Fruit fly (Drosophila melanogaster) whole organism, embryonic: ENCODE results near the gene CG42449.

Experiments
- CG10321 ChIP-seq: fragments of 200-800 bp; sonication (Bioruptor generic); IDR thresholded peaks from 2 replicates; pipeline ENCODE4 v1.3.6; 2022; ENCODE audit warnings: missing biosample characterization, missing genetic modification characterization
- CG10959 ChIP-seq: fragments of 200-800 bp; sonication (Bioruptor generic); IDR thresholded peaks from 2 replicates; pipeline ENCODE4 v1.3.6; 2022; ENCODE audit warnings: missing biosample characterization, missing genetic modification characterization
- CG11560 ChIP-seq: fragments of 200-800 bp; sonication (Bioruptor generic); IDR thresholded peaks from 3 replicates; pipeline ENCODE4 v1.3.6; 2022; ENCODE audit warnings: missing biosample characterization, missing genetic modification characterization
- CG11695 ChIP-seq: fragments of 200-800 bp; sonication (Bioruptor generic); IDR thresholded peaks from 3 replicates; pipeline ENCODE4 v1.3.6; 2022; ENCODE audit warnings: missing biosample characterization, missing genetic modification characterization
- CG12071 ChIP-seq: fragments of 200-800 bp; sonication (Bioruptor generic); optimal IDR thresholded peaks from 3 replicates; lab custom pipeline; 2018; ENCODE audit warnings: missing biosample characterization, mild to moderate bottlenecking, missing genetic modification characterization
- CG15073 ChIP-seq: fragments of 200-800 bp; sonication (Bioruptor generic); optimal IDR thresholded peaks from 2 replicates; lab custom pipeline; 2016; ENCODE audit warnings: missing biosample characterization, missing genetic modification characterization
- CG1529 ChIP-seq: fragments of 200-800 bp; sonication (Bioruptor generic); optimal IDR thresholded peaks from 3 replicates; lab custom pipeline; 2018; ENCODE audit warnings: missing biosample characterization, missing genetic modification characterization
- CG16779 ChIP-seq: fragments of 200-800 bp; sonication (Bioruptor generic); IDR thresholded peaks from 2 replicates; pipeline ENCODE4 v1.3.6; 2022; ENCODE audit warnings: missing biosample characterization, missing genetic modification characterization
- CG17328 ChIP-seq: fragments of 200-800 bp; sonication (Bioruptor generic); IDR thresholded peaks from 2 replicates; pipeline ENCODE4 v1.3.6; 2022; ENCODE audit warnings: missing biosample characterization, missing genetic modification characterization
- CG30403 ChIP-seq: fragments of 200-800 bp; sonication (Bioruptor generic); optimal IDR thresholded peaks from 3 replicates; lab custom pipeline; 2016; ENCODE audit warnings: missing biosample characterization, missing genetic modification characterization
- CG30431 ChIP-seq: fragments of 200-800 bp; sonication (Bioruptor generic); optimal IDR thresholded peaks from 2 replicates; lab custom pipeline; 2017; ENCODE audit warnings: missing biosample characterization, missing genetic modification characterization
- CG3407 ChIP-seq: fragments of 200-800 bp; sonication (Bioruptor generic); optimal IDR thresholded peaks from 2 replicates; lab custom pipeline; 2018; ENCODE audit warnings: missing biosample characterization, mild to moderate bottlenecking, missing genetic modification characterization
- CG42726 ChIP-seq: fragments of 200-800 bp; sonication (Bioruptor generic); IDR thresholded peaks from 2 replicates; pipeline ENCODE4 v1.3.6; 2022; ENCODE audit warnings: missing biosample characterization, missing genetic modification characterization; ENCODE audit not compliant: partially characterized antibody
- CG4707 ChIP-seq: fragments of 200-800 bp; sonication (Bioruptor generic); optimal IDR thresholded peaks from 2 replicates; lab custom pipeline; 2018; ENCODE audit warnings: missing biosample characterization, mild to moderate bottlenecking, missing genetic modification characterization, moderate library complexity
- CG7357 ChIP-seq: fragments of 200-800 bp; sonication (Bioruptor generic); IDR thresholded peaks from 3 replicates; pipeline ENCODE4 v1.3.6; 2022; ENCODE audit warnings: missing biosample characterization, missing genetic modification characterization
- CG8281 ChIP-seq: fragments of 200-800 bp; sonication (Bioruptor generic); optimal IDR thresholded peaks from 2 replicates; lab custom pipeline; 2018; ENCODE audit warnings: missing biosample characterization, mild to moderate bottlenecking, missing genetic modification characterization, moderate library complexity
- CG8944 ChIP-seq: fragments of 200-800 bp; sonication (Bioruptor generic); optimal IDR thresholded peaks from 3 replicates; lab custom pipeline; 2016; ENCODE audit warnings: missing biosample characterization, missing genetic modification characterization
- CG9437 ChIP-seq: fragments of 200-800 bp; sonication (Bioruptor generic); optimal IDR thresholded peaks from 2 replicates; lab custom pipeline; 2018; ENCODE audit warnings: missing biosample characterization, mild to moderate bottlenecking, missing genetic modification characterization
- D19B ChIP-seq: fragments of 200-800 bp; sonication (Bioruptor generic); optimal IDR thresholded peaks from 2 replicates; lab custom pipeline; 2017; ENCODE audit warnings: missing biosample characterization, mild to moderate bottlenecking, missing genetic modification characterization
- Dll ChIP-seq: fragments of 200-800 bp; sonication (Bioruptor generic); IDR thresholded peaks from 4 replicates; pipeline ENCODE4 v1.3.6; 2022; ENCODE audit warnings: missing biosample characterization, missing genetic modification characterization; ENCODE audit not compliant: partially characterized antibody
- Ets97D ChIP-seq: fragments of 200-800 bp; sonication (Bioruptor generic); optimal IDR thresholded peaks from 3 replicates; lab custom pipeline; 2016; ENCODE audit warnings: missing biosample characterization, missing genetic modification characterization
- Fer1 ChIP-seq: fragments of 200-800 bp; sonication (Bioruptor generic); optimal IDR thresholded peaks from 2 replicates; lab custom pipeline; 2017; ENCODE audit warnings: missing biosample characterization, mild to moderate bottlenecking, missing genetic modification characterization
- Hmx ChIP-seq: fragments of 200-800 bp; sonication (Bioruptor generic); optimal IDR thresholded peaks from 2 replicates; lab custom pipeline; 2016; ENCODE audit warnings: missing biosample characterization, missing genetic modification characterization
- Hr78 ChIP-seq, 2 experiments: fragments of 200-800 bp in 1 of 2; fragments of >200 bp in 1 of 2; sonication (Bioruptor generic) in 1 of 2; optimal IDR thresholded peaks; 2 replicates each; lab custom pipeline; 2017 to 2019; ENCODE audit warnings: missing biosample characterization in 2 of 2, missing genetic modification characterization in 2 of 2, mild to moderate bottlenecking in 1 of 2, moderate library complexity in 1 of 2
- NC2β ChIP-seq: fragments of 200-800 bp; sonication (Bioruptor generic); optimal IDR thresholded peaks from 2 replicates; lab custom pipeline; 2016; ENCODE audit warnings: missing biosample characterization, missing genetic modification characterization
- Neu2 ChIP-seq: fragments of 200-800 bp; sonication (Bioruptor generic); optimal IDR thresholded peaks from 3 replicates; lab custom pipeline; 2016; ENCODE audit warnings: missing biosample characterization, missing genetic modification characterization, borderline replicate concordance
- Pdp1 ChIP-seq, 2 experiments: fragments of 200-800 bp; sonication (Bioruptor generic); optimal IDR thresholded peaks; 3 replicates each; lab custom pipeline; 2016; ENCODE audit warnings: missing biosample characterization in 2 of 2, missing genetic modification characterization in 2 of 2, mild to moderate bottlenecking in 1 of 2, moderate library complexity in 1 of 2
- Sox100B ChIP-seq: fragments of 200-800 bp; sonication (Bioruptor generic); optimal IDR thresholded peaks from 3 replicates; lab custom pipeline; 2018; ENCODE audit warnings: missing biosample characterization, mild to moderate bottlenecking, missing genetic modification characterization
- Sry-β ChIP-seq: fragments of 200-800 bp; sonication (Bioruptor generic); optimal IDR thresholded peaks from 2 replicates; lab custom pipeline; 2018; ENCODE audit warnings: missing biosample characterization, mild to moderate bottlenecking, missing genetic modification characterization, moderate library complexity
- ab ChIP-seq: fragments of 200-800 bp; sonication (Bioruptor generic); optimal IDR thresholded peaks from 2 replicates; lab custom pipeline; 2016; ENCODE audit warnings: missing biosample characterization, missing genetic modification characterization
- abd-A ChIP-seq: fragments of 200-800 bp; sonication (Bioruptor generic); optimal IDR thresholded peaks from 3 replicates; lab custom pipeline; 2019; ENCODE audit warnings: missing biosample characterization, mild to moderate bottlenecking, missing genetic modification characterization, moderate library complexity
- disco-r ChIP-seq: fragments of 200-800 bp; sonication (Bioruptor generic); optimal IDR thresholded peaks from 2 replicates; lab custom pipeline; 2016; ENCODE audit warnings: missing biosample characterization, missing genetic modification characterization
- dmrt11E ChIP-seq: fragments of 200-800 bp; sonication (Bioruptor generic); optimal IDR thresholded peaks from 3 replicates; lab custom pipeline; 2018; ENCODE audit warnings: missing biosample characterization, mild to moderate bottlenecking, missing genetic modification characterization, moderate library complexity
- emc ChIP-seq: fragments of 200-800 bp; sonication (Bioruptor generic); optimal IDR thresholded peaks from 2 replicates; lab custom pipeline; 2016; ENCODE audit warnings: missing biosample characterization, missing genetic modification characterization
- eyg ChIP-seq: fragments of 200-800 bp; sonication (Bioruptor generic); optimal IDR thresholded peaks from 3 replicates; lab custom pipeline; 2016; ENCODE audit warnings: missing biosample characterization, missing genetic modification characterization
- ham ChIP-seq: fragments of 200-800 bp; sonication (Bioruptor generic); IDR thresholded peaks from 2 replicates; pipeline ENCODE4 v1.3.6; 2022; ENCODE audit warnings: missing biosample characterization, missing genetic modification characterization
- hb ChIP-seq: fragments of 200-800 bp; sonication (Bioruptor generic); IDR thresholded peaks from 3 replicates; pipeline ENCODE4 v1.3.6; 2022; ENCODE audit warnings: missing biosample characterization, missing genetic modification characterization; ENCODE audit not compliant: partially characterized antibody
- insv ChIP-seq, 2 experiments: fragments of 200-800 bp; sonication (Bioruptor generic); optimal IDR thresholded peaks; 3 replicates each; lab custom pipeline; 2016 to 2018; ENCODE audit warnings: missing biosample characterization in 2 of 2, missing genetic modification characterization in 2 of 2
- jigr1 ChIP-seq: fragments of 200-800 bp; sonication (Bioruptor generic); IDR thresholded peaks from 3 replicates; pipeline ENCODE4 v1.3.6; 2022; ENCODE audit warnings: missing biosample characterization, missing genetic modification characterization
- ken ChIP-seq: fragments of 200-800 bp; sonication (Bioruptor generic); IDR thresholded peaks from 3 replicates; pipeline ENCODE4 v1.3.6; 2022; ENCODE audit warnings: missing biosample characterization, missing genetic modification characterization
- klu ChIP-seq: fragments of 200-800 bp; sonication (Bioruptor generic); IDR thresholded peaks from 2 replicates; pipeline ENCODE4 v1.3.6; 2022; ENCODE audit warnings: missing biosample characterization, missing genetic modification characterization
- lbe ChIP-seq: fragments of 200-800 bp; sonication (Bioruptor generic); optimal IDR thresholded peaks from 2 replicates; lab custom pipeline; 2016; ENCODE audit warnings: missing biosample characterization, mild to moderate bottlenecking, missing genetic modification characterization
- nerfin-1 ChIP-seq: fragments of 200-800 bp; sonication (Bioruptor generic); optimal IDR thresholded peaks from 3 replicates; lab custom pipeline; 2019; ENCODE audit warnings: missing biosample characterization, mild to moderate bottlenecking, missing genetic modification characterization, moderate library complexity
- nmo ChIP-seq: fragments of 200-800 bp; sonication (Bioruptor generic); optimal IDR thresholded peaks from 2 replicates; lab custom pipeline; 2018; ENCODE audit warnings: missing biosample characterization, mild to moderate bottlenecking, missing genetic modification characterization, moderate library complexity
- nom ChIP-seq: fragments of 200-800 bp; sonication (Bioruptor generic); optimal IDR thresholded peaks from 2 replicates; lab custom pipeline; 2017; ENCODE audit warnings: missing biosample characterization, missing genetic modification characterization, mild to moderate bottlenecking, moderate library complexity, missing genetic modification reagents
- onecut ChIP-seq: fragments of 200-800 bp; sonication (Bioruptor generic); IDR thresholded peaks from 2 replicates; pipeline ENCODE4 v1.3.6; 2022; ENCODE audit warnings: missing biosample characterization, missing genetic modification characterization
- peb ChIP-seq: fragments of 200-800 bp; sonication (Bioruptor generic); IDR thresholded peaks from 2 replicates; pipeline ENCODE4 v1.3.6; 2022; ENCODE audit warnings: missing biosample characterization, missing genetic modification characterization
- pnt ChIP-seq: fragments of 200-800 bp; sonication (Bioruptor generic); optimal IDR thresholded peaks from 3 replicates; lab custom pipeline; 2016; ENCODE audit warnings: missing biosample characterization, missing genetic modification characterization
- salm ChIP-seq: fragments of 200-800 bp; sonication (Bioruptor generic); optimal IDR thresholded peaks from 2 replicates; lab custom pipeline; 2018; ENCODE audit warnings: missing biosample characterization, mild to moderate bottlenecking, missing genetic modification characterization
- sens-2 ChIP-seq: fragments of 200-800 bp; sonication (Bioruptor generic); IDR thresholded peaks from 2 replicates; pipeline ENCODE4 v1.3.6; 2022; ENCODE audit warnings: missing biosample characterization, missing genetic modification characterization
- slbo ChIP-seq: fragments of 200-800 bp; sonication (Bioruptor generic); IDR thresholded peaks from 2 replicates; pipeline ENCODE4 v1.3.6; 2022; ENCODE audit warnings: missing biosample characterization, missing genetic modification characterization

CG42449 gene

DNA sequence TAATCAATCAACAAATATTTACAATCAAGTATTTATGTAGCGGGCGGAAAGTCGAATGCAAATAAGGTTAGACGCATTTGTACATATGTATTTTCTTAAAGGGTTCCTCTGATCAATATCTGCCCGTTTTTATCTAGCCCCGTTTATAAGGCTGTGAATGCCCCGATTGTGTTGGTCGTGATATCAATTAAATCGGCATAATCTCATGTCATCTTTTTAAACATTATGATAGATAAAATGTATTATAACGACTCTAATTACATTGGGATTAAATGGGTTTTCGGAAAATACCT, 4.9 kb upstream of the CG42449 start (continued):
- TF ChIP-seq CG11560 (no peak), CG8944 (GFP tag; lab: Kevin White, UChicago) (no peak), Neu2 (GFP tag; lab: Kevin White, UChicago) (no peak), CG17328 (GFP tag; lab: Robert Waterston, UW) (no peak), emc (GFP tag; lab: Kevin White, UChicago) (no peak), CG8281 (tag; lab: Kevin White, UChicago) (no peak), slbo (GFP tag; lab: Robert Waterston, UW) (no peak), CG7357 (GFP tag; lab: Robert Waterston, UW) (no peak), salm (tag; lab: Kevin White, UChicago) (no peak), peb (GFP tag; lab: Robert Waterston, UW) (no peak), ham (GFP tag; lab: Robert Waterston, UW) (peak; percentile 2; the same call in 1 of the 2 replicates), ab (GFP tag; lab: Kevin White, UChicago) (no peak), sens-2 (no peak), CG11695 (GFP tag; lab: Robert Waterston, UW) (no peak), CG1529 (GFP tag; lab: Kevin White, UChicago) (no peak), nmo (GFP tag; lab: Kevin White, UChicago) (no peak), dmrt11E (tag; lab: Kevin White, UChicago) (no peak), disco-r (no peak), abd-A (tag; lab: Kevin White, UChicago) (no peak), CG12071 (GFP tag; lab: Kevin White, UChicago) (no peak), eyg (no peak), Hr78 (GFP tag; optimal IDR thresholded peaks at IDR 0.05; lab: Kevin White, UChicago) (no peak), CG3407 (GFP tag; lab: Kevin White, UChicago) (no peak), CG9437 (GFP tag; lab: Kevin White, UChicago) (no peak), Sox100B (GFP tag; lab: Kevin White, UChicago) (peak; percentile 68), Sry-β (GFP tag; lab: Kevin White, UChicago) (no peak), nom (no peak), ken (GFP tag; lab: Robert Waterston, UW) (no peak), CG30431 (GFP tag; lab: Kevin White, UChicago) (no peak), nerfin-1 (no peak), CG4707 (GFP tag; lab: Kevin White, UChicago) (no peak), hb (GFP tag; lab: Robert Waterston, UW) (no peak), Pdp1 (GFP tag; optimal IDR thresholded peaks at IDR 0.05; lab: Kevin White, UChicago) (no peak), klu (no peak), Fer1 (peak; percentile 18), Hmx (GFP tag; lab: Kevin White, UChicago) (no peak), insv (GFP tag; optimal IDR thresholded peaks at IDR 0.05; lab: Kevin White, UChicago) (peak in 1 of 2 experiments; percentile 10), CG30403 (GFP tag; lab: Kevin White, UChicago) (no peak), Ets97D (GFP tag; lab: Kevin White, UChicago) (no peak), lbe (no peak), CG10321 (GFP tag; lab: Robert Waterston, UW) (no peak), pnt (GFP tag; lab: Kevin White, UChicago) (no peak), onecut (GFP tag; lab: Robert Waterston, UW) (no peak), CG15073 (GFP tag; lab: Kevin White, UChicago) (no peak), CG10959 (GFP tag; lab: Robert Waterston, UW) (no peak), D19B (GFP tag; lab: Kevin White, UChicago) (no peak), CG16779 (GFP tag; lab: Robert Waterston, UW) (no peak), CG42726 (GFP tag; lab: Robert Waterston, UW) (no peak), NC2β (GFP tag; lab: Kevin White, UChicago) (peak; percentile 11), jigr1 (GFP tag; lab: Robert Waterston, UW) (no peak), Dll (GFP tag; lab: Robert Waterston, UW) (no peak)
